Fruit fly (Drosophila melanogaster): ENCODE results near the gene brv1.

- TF ChIP-seq Eip75B (GFP tag; optimal IDR thresholded peaks at IDR 0.05) (no peak), svp (GFP tag) (no peak), eg (GFP tag; IDR thresholded peaks at IDR 0.05) (0 out of 3 replicates have a peak, but pooled peaks have one; percentile 29), CG3919 (GFP tag; optimal IDR thresholded peaks at IDR 0.05) (no peak), fd59A (GFP tag; optimal IDR thresholded peaks at IDR 0.05) (no peak), fd85E (GFP tag; optimal IDR thresholded peaks at IDR 0.05) (no peak), dsx (GFP tag; optimal IDR thresholded peaks at IDR 0.05; ENCODE audit: poor library complexity, severe bottlenecking) (no peak), Eip93F (GFP tag; optimal IDR thresholded peaks at IDR 0.05) (no peak), net (GFP tag; optimal IDR thresholded peaks at IDR 0.05) (no peak), Hr38 (GFP tag; optimal IDR thresholded peaks at IDR 0.05) (no peak), Sox102F (GFP tag; optimal IDR thresholded peaks at IDR 0.05) (no peak), CG16779 (tag; optimal IDR thresholded peaks at IDR 0.05) (no peak)
These were observed 34.8 kb upstream of the brv1 start for dm6 chr3L:19521093-19521492.
